Worm (Caenorhabditis elegans) whole organism, midembryonic: ENCODE results near the gene Y45F10C.6.

Experiments used
- T22C8.4 ChIP-seq: fragments of 200-800 bp; sonication (Bioruptor generic); IDR thresholded peaks from 2 replicates; pipeline ENCODE4 v1.3.6; 2022; ENCODE audit warnings: missing genetic modification characterization, missing compliant biosample characterization
- cog-1 ChIP-seq: sonication (generic microtip); optimal IDR thresholded peaks from 2 replicates; lab custom pipeline; 2016; ENCODE audit warnings: missing genetic modification characterization, missing compliant biosample characterization
- flt-1 ChIP-seq: fragments of 200-800 bp; sonication (Bioruptor generic); IDR thresholded peaks from 2 replicates; pipeline ENCODE4 v1.3.6; 2022; ENCODE audit warnings: missing genetic modification characterization, missing compliant biosample characterization
- klf-2 ChIP-seq: fragments of 200-800 bp; sonication (Bioruptor generic); conservative IDR thresholded peaks from 2 replicates; pipeline ENCODE4 v1.3.6; 2022; ENCODE audit warnings: missing genetic modification reagents, missing genetic modification characterization, missing compliant biosample characterization
- med-1 ChIP-seq: sonication (generic microtip); optimal IDR thresholded peaks from 2 replicates; lab custom pipeline; 2017; ENCODE audit warnings: missing genetic modification characterization, mild to moderate bottlenecking, missing compliant biosample characterization, antibody characterized with exemption, missing genetic modification reagents; ENCODE audit not compliant: insufficient read depth
- ref-1 ChIP-seq: fragments of 200-800 bp; sonication (Bioruptor generic); conservative IDR thresholded peaks from 2 replicates; pipeline ENCODE4 v1.3.6; 2022; ENCODE audit warnings: missing genetic modification reagents, missing genetic modification characterization, missing compliant biosample characterization
- tab-1 ChIP-seq: fragments of 200-800 bp; sonication (Bioruptor generic); IDR thresholded peaks from 2 replicates; pipeline ENCODE4 v1.3.6; 2022; ENCODE audit warnings: missing genetic modification characterization, missing compliant biosample characterization
- ztf-23 ChIP-seq: fragments of 200-800 bp; sonication (Bioruptor generic); IDR thresholded peaks from 2 replicates; pipeline ENCODE4 v1.3.6; 2022; ENCODE audit warnings: missing genetic modification reagents, missing genetic modification characterization, missing compliant biosample characterization
- ztf-29 ChIP-seq: fragments of 200-800 bp; sonication (Bioruptor generic); IDR thresholded peaks from 2 replicates; pipeline ENCODE4 v1.3.6; 2022; ENCODE audit warnings: missing genetic modification reagents, missing genetic modification characterization, missing compliant biosample characterization

- no peak for TF ChIP-seq ztf-23 (GFP tag; lab: Robert Waterston, UW)
- no peak for TF ChIP-seq tab-1 (GFP tag; lab: Robert Waterston, UW)
- no peak for TF ChIP-seq T22C8.4 (GFP tag; lab: Robert Waterston, UW)
- no peak for TF ChIP-seq med-1 (GFP tag; lab: Kevin White, UChicago)
- no peak for TF ChIP-seq cog-1 (tag; lab: Kevin White, UChicago)
- no peak for TF ChIP-seq flt-1 (GFP tag; lab: Robert Waterston, UW)
- no peak for TF ChIP-seq ref-1 (GFP tag; lab: Robert Waterston, UW)
- no peak for TF ChIP-seq ztf-29 (GFP tag; lab: Robert Waterston, UW)
- no peak for TF ChIP-seq klf-2 (GFP tag; lab: Robert Waterston, UW)
Observed at ce11 chrIV:13700847-13701246, 48.7 kb downstream of the Y45F10C.6 start.
